Fruit fly (Drosophila melanogaster): ENCODE data around the gene CG7523.
A peak's percentile ranks its signal among the peaks of the same experiment; 100 is the strongest.

Gene CG7523

dm6 chr3R:17680639-17681302, 10.1 kb upstream of the CG7523 start (continued):
- TF ChIP-seq CG4424 (GFP tag; optimal IDR thresholded peaks at IDR 0.05) (peak; percentile 72), trem (tag; optimal IDR thresholded peaks at IDR 0.05) (peak; percentile 53), ind (GFP tag; optimal IDR thresholded peaks at IDR 0.05) (no peak), chinmo (GFP tag; IDR thresholded peaks at IDR 0.05; ENCODE audit: partially characterized antibody) (0 out of 4 replicates have a peak, but pooled peaks have one; percentile 63), mam (GFP tag; optimal IDR thresholded peaks at IDR 0.05) (peak; percentile 4), Opbp (GFP tag; IDR thresholded peaks at IDR 0.05; ENCODE audit: partially characterized antibody) (no peak), Abd-B (GFP tag; optimal IDR thresholded peaks at IDR 0.05) (no peak), tgo (GFP tag; IDR thresholded peaks at IDR 0.05) (no peak), Scr (GFP tag; IDR thresholded peaks at IDR 0.05; ENCODE audit: partially characterized antibody) (0 out of 2 replicates have a peak, but pooled peaks have one; percentile 0), gsb-n (tag; optimal IDR thresholded peaks at IDR 0.05) (peak; percentile 30), org-1 (GFP tag; optimal IDR thresholded peaks at IDR 0.05) (peak; percentile 40), toy (GFP tag; IDR thresholded peaks at IDR 0.05) (no peak), disco-r (GFP tag; optimal IDR thresholded peaks at IDR 0.05) (no peak), cato (GFP tag; optimal IDR thresholded peaks at IDR 0.05; ENCODE audit: borderline replicate concordance) (peak; percentile 9), esg (GFP tag; conservative IDR thresholded peaks at IDR 0.05) (peak; percentile 30; the same call in 1 of the 2 replicates), CG8388 (GFP tag; optimal IDR thresholded peaks at IDR 0.05) (peak; percentile 52), CG7271 (tag; optimal IDR thresholded peaks at IDR 0.05) (no peak), CG17829 (tag; optimal IDR thresholded peaks at IDR 0.05) (peak; percentile 49), bsh (GFP tag; optimal IDR thresholded peaks at IDR 0.05) (peak in 1 of 2 experiments; percentile 39), CG12769 (tag; optimal IDR thresholded peaks at IDR 0.05) (peak; percentile 68), Stat92E (GFP tag; optimal IDR thresholded peaks at IDR 0.05) (no peak), Xrp1 (GFP tag; IDR thresholded peaks at IDR 0.05) (peak; percentile 33; the same call in 1 of the 2 replicates), CG18011 (GFP tag; optimal IDR thresholded peaks at IDR 0.05) (no peak), CG16815 (GFP tag; optimal IDR thresholded peaks at IDR 0.05) (peak; percentile 32), sd (tag; optimal IDR thresholded peaks at IDR 0.05) (peak; percentile 76), Sry-δ (GFP tag; optimal IDR thresholded peaks at IDR 0.05) (peak; percentile 5), Six4 (GFP tag; optimal IDR thresholded peaks at IDR 0.05) (peak; percentile 46), ara (GFP tag; IDR thresholded peaks at IDR 0.05) (peak; percentile 43; the same call in 1 of the 2 replicates), gfzf (GFP tag; optimal IDR thresholded peaks at IDR 0.05) (no peak), cad (GFP tag; optimal IDR thresholded peaks at IDR 0.05) (no peak), corto (GFP tag; optimal IDR thresholded peaks at IDR 0.05) (no peak), Elba2 (GFP tag; optimal IDR thresholded peaks at IDR 0.05) (no peak), Bdp1 (GFP tag; optimal IDR thresholded peaks at IDR 0.05) (no peak), CG9932 (GFP tag; IDR thresholded peaks at IDR 0.05) (0 out of 2 replicates have a peak, but pooled peaks have one; percentile 10), CG33557 (GFP tag; optimal IDR thresholded peaks at IDR 0.05) (peak; percentile 17), tna (GFP tag; IDR thresholded peaks at IDR 0.05; ENCODE audit: partially characterized antibody) (no peak), CG14441 (GFP tag; IDR thresholded peaks at IDR 0.05) (no peak), fd96Cb (tag; optimal IDR thresholded peaks at IDR 0.05) (peak; percentile 40), Taf1 (GFP tag; IDR thresholded peaks at IDR 0.05) (no peak), CG4707 (GFP tag; optimal IDR thresholded peaks at IDR 0.05) (no peak), CoRest (tag; optimal IDR thresholded peaks at IDR 0.05) (peak; percentile 63), lilli (GFP tag; optimal IDR thresholded peaks at IDR 0.05) (peak; percentile 40), CG2712 (tag; optimal IDR thresholded peaks at IDR 0.05) (peak; percentile 62), D (optimal IDR thresholded peaks at IDR 0.05) (no peak), D (GFP tag; optimal IDR thresholded peaks at IDR 0.05) (peak; percentile 55), CG10147 (GFP tag; optimal IDR thresholded peaks at IDR 0.05) (peak; percentile 40), CG11696 (GFP tag; IDR thresholded peaks at IDR 0.05) (no peak), cg (GFP tag; optimal IDR thresholded peaks at IDR 0.05) (peak; percentile 74), CG30403 (GFP tag; optimal IDR thresholded peaks at IDR 0.05) (peak; percentile 74)
